Worm (Caenorhabditis elegans) whole organism, late embryonic: ENCODE measurements around the gene F18A11.2.
A peak's percentile ranks its signal among the peaks of the same experiment; 100 is the strongest.

Source experiments
- C08G9.2 ChIP-seq: sonication (generic microtip); optimal IDR thresholded peaks from 2 replicates; lab custom pipeline; 2016; ENCODE audit warnings: mild to moderate bottlenecking, missing genetic modification characterization, moderate library complexity, missing compliant biosample characterization
- C38D4.7 ChIP-seq: fragments of 200-800 bp; sonication (Bioruptor generic); optimal IDR thresholded peaks from 2 replicates; lab custom pipeline; 2018; ENCODE audit warnings: mild to moderate bottlenecking, missing genetic modification characterization, moderate library complexity, missing compliant biosample characterization
- K02D7.2 ChIP-seq: sonication (generic microtip); optimal IDR thresholded peaks from 2 replicates; lab custom pipeline; 2017; ENCODE audit warnings: mild to moderate bottlenecking, missing genetic modification characterization, missing compliant biosample characterization
- K09A11.1 ChIP-seq: sonication (generic microtip); optimal IDR thresholded peaks from 2 replicates; lab custom pipeline; 2017; ENCODE audit warnings: antibody characterized with exemption, mild to moderate bottlenecking, missing genetic modification characterization, missing compliant biosample characterization; ENCODE audit not compliant: insufficient read depth
- ahr-1 ChIP-seq: sonication (generic microtip); optimal IDR thresholded peaks from 2 replicates; lab custom pipeline; 2016; ENCODE audit warnings: missing genetic modification characterization, missing compliant biosample characterization
- ama-1 ChIP-seq: fragments of 150-350 bp; optimal IDR thresholded peaks from 2 replicates; lab custom pipeline; 2014
- ceh-14 ChIP-seq: sonication (generic microtip); optimal IDR thresholded peaks from 2 replicates; lab custom pipeline; 2016; ENCODE audit warnings: missing genotype, missing genetic modification characterization, missing compliant biosample characterization
- ceh-18 ChIP-seq: sonication (generic microtip); optimal IDR thresholded peaks from 2 replicates; lab custom pipeline; 2016; ENCODE audit warnings: missing genetic modification characterization, missing compliant biosample characterization
- ceh-22 ChIP-seq: sonication (generic microtip); optimal IDR thresholded peaks from 2 replicates; lab custom pipeline; 2017; ENCODE audit warnings: missing biosample characterization, missing genetic modification characterization
- ceh-24 ChIP-seq: sonication (generic microtip); optimal IDR thresholded peaks from 2 replicates; lab custom pipeline; 2016; ENCODE audit warnings: mild to moderate bottlenecking, missing genetic modification characterization, missing compliant biosample characterization
- ceh-30 ChIP-seq: fragments of 150-350 bp; optimal IDR thresholded peaks from 2 replicates; lab custom pipeline; 2014; ENCODE audit warnings: missing biosample characterization, missing genetic modification characterization
- ceh-31 ChIP-seq: sonication (generic microtip); optimal IDR thresholded peaks from 2 replicates; lab custom pipeline; 2016; ENCODE audit warnings: missing genetic modification characterization, missing compliant biosample characterization
- ceh-45 ChIP-seq: fragments of 200-800 bp; sonication (Bioruptor generic); IDR thresholded peaks from 2 replicates; pipeline ENCODE4 v1.3.6; 2022; ENCODE audit warnings: missing genetic modification reagents, missing genetic modification characterization, missing compliant biosample characterization
- ceh-6 ChIP-seq: fragments of 200-800 bp; sonication (Bioruptor generic); optimal IDR thresholded peaks from 2 replicates; lab custom pipeline; 2018; ENCODE audit warnings: mild to moderate bottlenecking, missing genetic modification characterization, missing compliant biosample characterization
- ceh-9 ChIP-seq: sonication (generic microtip); optimal IDR thresholded peaks from 2 replicates; lab custom pipeline; 2016; ENCODE audit warnings: mild to moderate bottlenecking, missing genetic modification characterization, inconsistent platforms, missing compliant biosample characterization
- elt-2 ChIP-seq: sonication (generic microtip); optimal IDR thresholded peaks from 2 replicates; lab custom pipeline; 2016; ENCODE audit warnings: missing genetic modification reagents, missing genetic modification characterization, missing compliant biosample characterization
- elt-4 ChIP-seq: sonication (generic microtip); optimal IDR thresholded peaks from 2 replicates; lab custom pipeline; 2016; ENCODE audit warnings: missing genetic modification characterization, missing compliant biosample characterization
- ets-4 ChIP-seq: sonication (generic microtip); optimal IDR thresholded peaks from 2 replicates; lab custom pipeline; 2016; ENCODE audit warnings: missing genetic modification characterization, missing compliant biosample characterization
- eyg-1 ChIP-seq: sonication (generic microtip); optimal IDR thresholded peaks from 2 replicates; lab custom pipeline; 2016; ENCODE audit warnings: missing genotype, missing genetic modification characterization, missing compliant biosample characterization
- fax-1 ChIP-seq: sonication (generic microtip); optimal IDR thresholded peaks from 2 replicates; lab custom pipeline; 2016; ENCODE audit warnings: missing genotype, missing genetic modification characterization, missing compliant biosample characterization
- gmeb-2 ChIP-seq: sonication (generic microtip); optimal IDR thresholded peaks from 2 replicates; lab custom pipeline; 2016; ENCODE audit warnings: missing genetic modification characterization, inconsistent platforms, missing compliant biosample characterization
- hlh-13 ChIP-seq: fragments of 200-800 bp; sonication (Bioruptor generic); optimal IDR thresholded peaks from 2 replicates; lab custom pipeline; 2018; ENCODE audit warnings: mild to moderate bottlenecking, missing genetic modification characterization, missing compliant biosample characterization
- hlh-30 ChIP-seq: sonication (generic microtip); optimal IDR thresholded peaks from 2 replicates; lab custom pipeline; 2017; ENCODE audit warnings: antibody characterized with exemption, missing genetic modification characterization, missing compliant biosample characterization; ENCODE audit not compliant: insufficient read depth
- hlh-8 ChIP-seq: sonication (generic microtip); optimal IDR thresholded peaks from 2 replicates; lab custom pipeline; 2016; ENCODE audit warnings: missing genotype, missing genetic modification characterization, missing compliant biosample characterization
- lim-6 ChIP-seq: sonication (generic microtip); optimal IDR thresholded peaks from 2 replicates; lab custom pipeline; 2016; ENCODE audit warnings: missing genetic modification characterization, missing compliant biosample characterization
- mec-3 ChIP-seq: sonication (generic microtip); optimal IDR thresholded peaks from 2 replicates; lab custom pipeline; 2016; ENCODE audit warnings: borderline replicate concordance, missing genetic modification characterization, missing compliant biosample characterization
- nfya-1 ChIP-seq: sonication (generic microtip); optimal IDR thresholded peaks from 2 replicates; lab custom pipeline; 2017; ENCODE audit warnings: missing genetic modification characterization, mild to moderate bottlenecking, missing compliant biosample characterization, antibody characterized with exemption, moderate library complexity
- nhr-11 ChIP-seq: fragments of 150-350 bp; optimal IDR thresholded peaks from 2 replicates; lab custom pipeline; 2014; ENCODE audit warnings: missing biosample characterization, missing genetic modification characterization
- npax-4 ChIP-seq: sonication (generic microtip); optimal IDR thresholded peaks from 2 replicates; lab custom pipeline; 2016; ENCODE audit warnings: missing genetic modification characterization, missing compliant biosample characterization
- pag-3 ChIP-seq: sonication (generic microtip); optimal IDR thresholded peaks from 2 replicates; lab custom pipeline; 2016; ENCODE audit warnings: missing compliant biosample characterization, missing genetic modification characterization, borderline replicate concordance
- pha-4 ChIP-seq: fragments of 150-350 bp; optimal IDR thresholded peaks from 2 replicates; lab custom pipeline; 2018; ENCODE audit warnings: missing biosample characterization, missing genetic modification reagents, missing genetic modification characterization
- pros-1 ChIP-seq: fragments of 150-350 bp; optimal IDR thresholded peaks from 2 replicates; lab custom pipeline; 2014; ENCODE audit warnings: missing biosample characterization, missing genetic modification reagents, missing genetic modification characterization
- rnt-1 ChIP-seq: sonication (generic microtip); optimal IDR thresholded peaks from 2 replicates; lab custom pipeline; 2016; ENCODE audit warnings: missing genetic modification characterization, missing compliant biosample characterization
- sox-2 ChIP-seq: fragments of 200-800 bp; sonication (Bioruptor generic); IDR thresholded peaks from 2 replicates; pipeline ENCODE4 v1.3.6; 2022; ENCODE audit warnings: missing genetic modification reagents, missing genetic modification characterization, missing compliant biosample characterization
- tbx-2 ChIP-seq: sonication (generic microtip); optimal IDR thresholded peaks from 2 replicates; lab custom pipeline; 2016; ENCODE audit warnings: missing genetic modification characterization, missing compliant biosample characterization
- tbx-7 ChIP-seq: sonication (generic microtip); optimal IDR thresholded peaks from 2 replicates; lab custom pipeline; 2016; ENCODE audit warnings: missing genotype, missing genetic modification characterization, missing compliant biosample characterization
- unc-42 ChIP-seq: sonication (generic microtip); optimal IDR thresholded peaks from 2 replicates; lab custom pipeline; 2016; ENCODE audit warnings: missing genotype, missing genetic modification characterization, missing compliant biosample characterization
- unc-55 ChIP-seq: sonication (generic microtip); optimal IDR thresholded peaks from 2 replicates; lab custom pipeline; 2017; ENCODE audit warnings: missing biosample characterization, missing genetic modification reagents, missing genetic modification characterization

F18A11.2 gene

ce11 chrII:12992980-12993379 lies 38.5 kb upstream of the F18A11.2 start:
- TF ChIP-seq rnt-1 (tag; lab: Kevin White, UChicago) (no peak), ama-1 (lab: Kevin White, UChicago) (peak; percentile 12)

DNA sequence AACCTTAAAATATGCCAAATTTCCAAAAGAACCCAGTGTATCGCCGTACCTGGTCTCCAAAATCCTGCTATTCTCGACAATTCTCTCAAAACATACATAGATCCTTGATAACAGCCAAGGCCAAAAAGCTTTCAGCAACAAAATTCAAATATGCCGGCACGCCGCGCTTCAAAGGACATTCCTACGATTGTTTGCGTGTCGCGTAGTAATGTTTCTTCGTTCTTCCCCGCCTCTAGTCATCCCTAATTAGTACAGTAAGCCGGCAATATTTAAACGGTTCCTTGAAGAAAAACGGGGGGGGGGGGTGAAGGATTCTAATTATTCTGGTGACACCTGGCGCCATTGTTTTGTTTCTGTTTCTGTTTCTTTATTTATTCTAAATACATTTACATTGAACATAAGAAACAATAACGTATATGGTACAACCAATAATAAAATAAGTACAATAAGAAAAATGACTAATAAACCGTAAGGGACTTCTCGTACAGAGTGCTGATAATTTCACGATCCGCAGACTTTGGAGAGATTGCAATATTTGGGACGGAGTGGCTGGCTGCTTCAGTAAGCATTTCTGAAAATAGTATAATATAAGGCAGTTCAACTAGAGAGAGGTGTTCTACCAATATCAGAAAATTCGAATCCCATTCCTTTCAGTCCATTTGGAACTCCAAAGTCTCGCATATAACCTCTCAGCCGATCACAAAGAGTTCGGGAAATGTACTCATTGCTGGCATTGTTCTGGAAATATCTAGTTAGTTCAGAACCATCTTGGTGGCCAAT lies 37.3 kb upstream of the F18A11.2 start:
- TF ChIP-seq ceh-31 (tag; lab: Kevin White, UChicago), result no peak
- TF ChIP-seq ceh-9 (tag; lab: Kevin White, UChicago), result no peak
- TF ChIP-seq elt-2 (tag; lab: Kevin White, UChicago), result no peak
- TF ChIP-seq tbx-2, result no peak
- no peak for TF ChIP-seq mec-3 (tag; lab: Kevin White, UChicago)
- no peak for TF ChIP-seq pros-1 (tag; lab: Kevin White, UChicago)

DNA sequence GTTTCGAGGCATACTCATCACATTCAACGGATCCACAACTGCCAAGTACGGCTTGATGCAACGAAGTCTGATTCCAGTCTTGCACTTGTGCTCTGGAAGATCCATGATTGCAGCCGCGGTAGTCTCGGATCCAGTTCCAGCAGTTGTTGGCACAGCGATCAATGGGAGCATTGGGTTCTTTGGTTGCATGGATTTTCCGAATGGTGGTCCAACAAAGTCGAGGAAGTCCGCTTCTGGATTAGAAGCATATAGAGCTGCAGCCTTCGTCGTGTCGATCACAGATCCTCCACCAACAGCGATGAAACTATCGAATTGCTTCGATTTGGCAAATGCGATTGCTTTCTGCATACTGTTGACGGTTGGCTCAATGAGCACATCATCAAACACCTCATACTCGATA lies 36.2 kb upstream of the F18A11.2 start:
- TF ChIP-seq elt-4 (no peak), pha-4 (tag; lab: Kevin White, UChicago) (no peak), npax-4 (tag; lab: Kevin White, UChicago) (no peak), hlh-30 (tag; lab: Kevin White, UChicago) (no peak), C08G9.2 (tag; lab: Kevin White, UChicago) (no peak), hlh-13 (no peak), pag-3 (tag; lab: Kevin White, UChicago) (no peak), gmeb-2 (no peak), tbx-7 (tag; lab: Kevin White, UChicago) (no peak), sox-2 (GFP tag; lab: Robert Waterston, UW) (no peak), ceh-22 (tag; lab: Kevin White, UChicago) (no peak), ahr-1 (tag; lab: Kevin White, UChicago) (no peak), K09A11.1 (tag; lab: Kevin White, UChicago) (no peak)

DNA sequence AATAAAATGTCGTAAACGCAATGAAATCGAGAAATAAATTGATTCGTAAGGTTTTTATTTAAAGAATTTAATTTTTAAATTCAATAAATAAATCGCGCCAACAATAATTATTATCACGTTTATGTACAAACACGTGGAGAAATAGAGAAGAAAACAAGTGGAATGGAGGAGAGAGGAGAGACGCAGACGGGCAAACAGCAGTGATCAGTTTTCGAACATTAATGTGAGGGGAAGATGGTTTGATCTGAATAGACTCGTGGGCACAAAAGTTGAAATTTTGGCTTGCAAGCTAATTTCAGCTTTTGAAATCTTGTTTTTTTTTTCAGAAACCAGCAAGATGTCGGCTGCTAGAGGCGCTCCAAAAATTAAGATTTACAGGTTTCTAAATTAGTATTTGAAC lies 35.2 kb upstream of the F18A11.2 start, which contains the start of gene hphd-1:
hphd-1 (minus strand) TSS at position 323 of the 400 bp plus-strand sequence.
- no peak for TF ChIP-seq tbx-2
- no peak for TF ChIP-seq hlh-30 (tag; lab: Kevin White, UChicago)
- TF ChIP-seq ahr-1 (tag; lab: Kevin White, UChicago), result no peak
- no peak for TF ChIP-seq ceh-30 (tag; lab: Kevin White, UChicago)
- no peak for TF ChIP-seq hlh-13
- TF ChIP-seq npax-4 (tag; lab: Kevin White, UChicago), result no peak
- no peak for TF ChIP-seq ceh-14 (tag; lab: Kevin White, UChicago)
- TF ChIP-seq K09A11.1 (tag; lab: Kevin White, UChicago), result no peak
- TF ChIP-seq ceh-6 (GFP tag; lab: Kevin White, UChicago), result no peak
- TF ChIP-seq nfya-1 (tag; lab: Kevin White, UChicago), result no peak
- TF ChIP-seq hlh-8, result no peak
- TF ChIP-seq lim-6 (tag; lab: Kevin White, UChicago), result no peak
- no peak for TF ChIP-seq C38D4.7 (GFP tag; lab: Kevin White, UChicago)

- TF ChIP-seq K02D7.2 (no peak), ceh-45 (GFP tag; lab: Robert Waterston, UW) (no peak), gmeb-2 (no peak), ahr-1 (tag; lab: Kevin White, UChicago) (no peak), ceh-24 (tag; lab: Kevin White, UChicago) (no peak), ceh-18 (tag; lab: Kevin White, UChicago) (no peak), ets-4 (no peak), unc-55 (GFP tag; lab: Kevin White, UChicago) (no peak), ceh-22 (tag; lab: Kevin White, UChicago) (no peak), C08G9.2 (tag; lab: Kevin White, UChicago) (no peak), unc-42 (tag; lab: Kevin White, UChicago) (no peak), fax-1 (tag; lab: Kevin White, UChicago) (no peak), nhr-11 (no peak), eyg-1 (tag; lab: Kevin White, UChicago) (no peak), nfya-1 (tag; lab: Kevin White, UChicago) (no peak), sox-2 (GFP tag; lab: Robert Waterston, UW) (no peak)
Observed at ce11 chrII:12997413-12997812, 34.1 kb upstream of the F18A11.2 start, which contains the start of gene Y38F1A.7. Gene Y38F1A.7, minus strand, starts transcription at chrII:12997804.
